Fruit fly (Drosophila melanogaster) whole organism, embryonic: ENCODE data around the gene msd1.

Experiments used
- Asciz ChIP-seq: fragments of 200-800 bp; sonication (Bioruptor generic); optimal IDR thresholded peaks from 2 replicates; lab custom pipeline; 2017; ENCODE audit warnings: missing biosample characterization, mild to moderate bottlenecking, missing genetic modification characterization, missing genetic modification reagents
- CG10979 ChIP-seq: fragments of 200-800 bp; sonication (Bioruptor generic); optimal IDR thresholded peaks from 2 replicates; lab custom pipeline; 2018; ENCODE audit warnings: missing biosample characterization, mild to moderate bottlenecking, missing genetic modification characterization, moderate library complexity
- CG11085 ChIP-seq: fragments of 200-800 bp; sonication (Bioruptor generic); IDR thresholded peaks from 2 replicates; pipeline ENCODE4 v1.3.6; 2022; ENCODE audit warnings: missing biosample characterization, missing genetic modification characterization
- CG12769 ChIP-seq: fragments of 200-800 bp; sonication (Bioruptor generic); optimal IDR thresholded peaks from 2 replicates; lab custom pipeline; 2019; ENCODE audit warnings: missing biosample characterization, mild to moderate bottlenecking, missing genetic modification characterization, moderate library complexity
- CG13296 ChIP-seq: fragments of 200-800 bp; sonication (Bioruptor generic); optimal IDR thresholded peaks from 3 replicates; lab custom pipeline; 2018; ENCODE audit warnings: missing biosample characterization, mild to moderate bottlenecking, missing genetic modification characterization
- CG15479 ChIP-seq: fragments of 200-800 bp; sonication (Bioruptor generic); optimal IDR thresholded peaks from 3 replicates; lab custom pipeline; 2019; ENCODE audit warnings: missing biosample characterization, mild to moderate bottlenecking, missing genetic modification characterization, moderate library complexity
- CG17359 ChIP-seq: fragments of 200-800 bp; sonication (Bioruptor generic); optimal IDR thresholded peaks from 3 replicates; lab custom pipeline; 2018; ENCODE audit warnings: missing biosample characterization, mild to moderate bottlenecking, missing genetic modification characterization, moderate library complexity
- CG17802 ChIP-seq: fragments of 200-800 bp; sonication (Bioruptor generic); optimal IDR thresholded peaks from 2 replicates; lab custom pipeline; 2018; ENCODE audit warnings: missing biosample characterization, mild to moderate bottlenecking, missing genetic modification characterization, moderate library complexity
- CG18764 ChIP-seq: fragments of 200-800 bp; sonication (Bioruptor generic); optimal IDR thresholded peaks from 3 replicates; lab custom pipeline; 2016; ENCODE audit warnings: missing biosample characterization, missing genetic modification characterization
- CG2712 ChIP-seq: fragments of 200-800 bp; optimal IDR thresholded peaks from 3 replicates; lab custom pipeline; 2019; ENCODE audit warnings: missing biosample characterization, mild to moderate bottlenecking, missing genetic modification characterization, moderate library complexity
- CG3407 ChIP-seq: fragments of 200-800 bp; sonication (Bioruptor generic); optimal IDR thresholded peaks from 2 replicates; lab custom pipeline; 2018; ENCODE audit warnings: missing biosample characterization, mild to moderate bottlenecking, missing genetic modification characterization
- CG4328 ChIP-seq: fragments of 200-800 bp; sonication (Bioruptor generic); optimal IDR thresholded peaks from 3 replicates; lab custom pipeline; 2017; ENCODE audit warnings: missing biosample characterization, missing genetic modification reagents, missing genetic modification characterization
- CG4404 ChIP-seq: fragments of 200-800 bp; sonication (Bioruptor generic); IDR thresholded peaks from 2 replicates; pipeline ENCODE4 v1.3.6; 2022; ENCODE audit warnings: missing biosample characterization, missing genetic modification characterization
- CG4707 ChIP-seq: fragments of 200-800 bp; sonication (Bioruptor generic); optimal IDR thresholded peaks from 2 replicates; lab custom pipeline; 2018; ENCODE audit warnings: missing biosample characterization, mild to moderate bottlenecking, missing genetic modification characterization, moderate library complexity
- CG6689 ChIP-seq: fragments of 200-800 bp; sonication (Bioruptor generic); IDR thresholded peaks from 2 replicates; pipeline ENCODE4 v1.3.6; 2022; ENCODE audit warnings: missing biosample characterization, missing genetic modification characterization
- CG6765 ChIP-seq: fragments of 200-800 bp; sonication (Bioruptor generic); optimal IDR thresholded peaks from 3 replicates; lab custom pipeline; 2017; ENCODE audit warnings: missing biosample characterization, mild to moderate bottlenecking, missing genetic modification characterization
- CG7357 ChIP-seq: fragments of 200-800 bp; sonication (Bioruptor generic); IDR thresholded peaks from 3 replicates; pipeline ENCODE4 v1.3.6; 2022; ENCODE audit warnings: missing biosample characterization, missing genetic modification characterization
- CG7987 ChIP-seq: fragments of 200-800 bp; sonication (Bioruptor generic); optimal IDR thresholded peaks from 2 replicates; lab custom pipeline; 2018; ENCODE audit warnings: missing biosample characterization, mild to moderate bottlenecking, missing genetic modification characterization, moderate library complexity
- CG8924 ChIP-seq: fragments of 200-800 bp; optimal IDR thresholded peaks from 3 replicates; lab custom pipeline; 2019; ENCODE audit warnings: missing biosample characterization, mild to moderate bottlenecking, missing genetic modification characterization, moderate library complexity
- CG9797 ChIP-seq: fragments of 200-800 bp; sonication (Bioruptor generic); optimal IDR thresholded peaks from 3 replicates; lab custom pipeline; 2018; ENCODE audit warnings: missing biosample characterization, mild to moderate bottlenecking, missing genetic modification characterization
- CTCF ChIP-seq: fragments of 200-800 bp; sonication (Bioruptor generic); optimal IDR thresholded peaks from 2 replicates; lab custom pipeline; 2017; ENCODE audit warnings: missing biosample characterization, mild to moderate bottlenecking, missing genetic modification characterization, moderate library complexity
- CrebB ChIP-seq: fragments of 200-800 bp; sonication (Bioruptor generic); optimal IDR thresholded peaks from 3 replicates; lab custom pipeline; 2018; ENCODE audit warnings: missing biosample characterization, mild to moderate bottlenecking, missing genetic modification characterization
- Doc3 ChIP-seq: fragments of 200-800 bp; sonication (Bioruptor generic); IDR thresholded peaks from 3 replicates; pipeline ENCODE4 v1.3.6; 2022; ENCODE audit warnings: missing biosample characterization, missing genetic modification characterization; ENCODE audit not compliant: partially characterized antibody
- Ets97D ChIP-seq: fragments of 200-800 bp; sonication (Bioruptor generic); optimal IDR thresholded peaks from 3 replicates; lab custom pipeline; 2016; ENCODE audit warnings: missing biosample characterization, missing genetic modification characterization
- Hand ChIP-seq: fragments of 200-800 bp; sonication (Bioruptor generic); optimal IDR thresholded peaks from 2 replicates; lab custom pipeline; 2017; ENCODE audit warnings: mild to moderate bottlenecking, missing biosample characterization, missing genetic modification reagents, missing genetic modification characterization
- Hey ChIP-seq: fragments of 200-800 bp; sonication (Bioruptor generic); optimal IDR thresholded peaks from 3 replicates; lab custom pipeline; 2018; ENCODE audit warnings: missing biosample characterization, mild to moderate bottlenecking, missing genetic modification characterization
- HmgZ ChIP-seq: fragments of 200-800 bp; sonication (Bioruptor generic); optimal IDR thresholded peaks from 2 replicates; lab custom pipeline; 2018; ENCODE audit warnings: missing biosample characterization, mild to moderate bottlenecking, missing genetic modification characterization
- Hr78 ChIP-seq, 2 experiments: fragments of 200-800 bp in 1 of 2; fragments of >200 bp in 1 of 2; sonication (Bioruptor generic) in 1 of 2; optimal IDR thresholded peaks; 2 replicates each; lab custom pipeline; 2017 to 2019; ENCODE audit warnings: missing biosample characterization in 2 of 2, missing genetic modification characterization in 2 of 2, mild to moderate bottlenecking in 1 of 2, moderate library complexity in 1 of 2
- Myb ChIP-seq: fragments of 200-800 bp; sonication (Bioruptor generic); optimal IDR thresholded peaks from 2 replicates; lab custom pipeline; 2016; ENCODE audit warnings: missing biosample characterization, missing genetic modification characterization
- NfI ChIP-seq: fragments of 200-800 bp; sonication (Bioruptor generic); optimal IDR thresholded peaks from 3 replicates; lab custom pipeline; 2018; ENCODE audit warnings: missing biosample characterization, mild to moderate bottlenecking, missing genetic modification characterization, moderate library complexity
- da ChIP-seq: fragments of 200-800 bp; sonication (Bioruptor generic); optimal IDR thresholded peaks from 2 replicates; lab custom pipeline; 2016; ENCODE audit warnings: missing biosample characterization, missing genetic modification characterization
- dati ChIP-seq: fragments of 200-800 bp; sonication (Bioruptor generic); IDR thresholded peaks from 2 replicates; pipeline ENCODE4 v1.3.6; 2022; ENCODE audit warnings: missing biosample characterization, missing genetic modification characterization
- exex ChIP-seq: fragments of 200-800 bp; sonication (Bioruptor generic); optimal IDR thresholded peaks from 4 replicates; lab custom pipeline; 2018; ENCODE audit warnings: missing biosample characterization, mild to moderate bottlenecking, missing genetic modification characterization, moderate library complexity
- eyg ChIP-seq: fragments of 200-800 bp; sonication (Bioruptor generic); optimal IDR thresholded peaks from 3 replicates; lab custom pipeline; 2016; ENCODE audit warnings: missing biosample characterization, missing genetic modification characterization
- fd3F ChIP-seq: fragments of 200-800 bp; sonication (Bioruptor generic); optimal IDR thresholded peaks from 2 replicates; lab custom pipeline; 2018; ENCODE audit warnings: missing biosample characterization, mild to moderate bottlenecking, missing genetic modification characterization, moderate library complexity
- gcm ChIP-seq: fragments of 200-800 bp; sonication (Bioruptor generic); optimal IDR thresholded peaks from 2 replicates; lab custom pipeline; 2019; ENCODE audit warnings: missing biosample characterization, mild to moderate bottlenecking, missing genetic modification characterization, moderate library complexity
- gsb-n ChIP-seq: fragments of 200-800 bp; sonication (Bioruptor generic); optimal IDR thresholded peaks from 3 replicates; lab custom pipeline; 2018; ENCODE audit warnings: missing biosample characterization, mild to moderate bottlenecking, missing genetic modification characterization
- jing ChIP-seq: fragments of 200-800 bp; sonication (Bioruptor generic); optimal IDR thresholded peaks from 2 replicates; lab custom pipeline; 2018; ENCODE audit warnings: missing biosample characterization, mild to moderate bottlenecking, missing genetic modification characterization
- ken ChIP-seq: fragments of 200-800 bp; sonication (Bioruptor generic); IDR thresholded peaks from 3 replicates; pipeline ENCODE4 v1.3.6; 2022; ENCODE audit warnings: missing biosample characterization, missing genetic modification characterization
- lab ChIP-seq: fragments of 200-800 bp; sonication (Bioruptor generic); optimal IDR thresholded peaks from 3 replicates; lab custom pipeline; 2017; ENCODE audit warnings: missing biosample characterization, missing genetic modification characterization, mild to moderate bottlenecking, moderate library complexity, missing genetic modification reagents
- nom ChIP-seq: fragments of 200-800 bp; sonication (Bioruptor generic); optimal IDR thresholded peaks from 2 replicates; lab custom pipeline; 2017; ENCODE audit warnings: missing biosample characterization, missing genetic modification characterization, mild to moderate bottlenecking, moderate library complexity, missing genetic modification reagents
- oc ChIP-seq: fragments of 200-800 bp; sonication (Bioruptor generic); optimal IDR thresholded peaks from 2 replicates; lab custom pipeline; 2018; ENCODE audit warnings: missing biosample characterization, mild to moderate bottlenecking, missing genetic modification characterization, moderate library complexity
- phol ChIP-seq: fragments of 200-800 bp; sonication (Bioruptor generic); optimal IDR thresholded peaks from 3 replicates; lab custom pipeline; 2018; ENCODE audit warnings: missing biosample characterization, mild to moderate bottlenecking, missing genetic modification characterization, moderate library complexity
- rib ChIP-seq: fragments of 200-800 bp; sonication (Bioruptor generic); IDR thresholded peaks from 2 replicates; pipeline ENCODE4 v1.3.6; 2022; ENCODE audit warnings: missing biosample characterization, missing genetic modification characterization
- run ChIP-seq: fragments of 200-800 bp; sonication (Bioruptor generic); optimal IDR thresholded peaks from 3 replicates; lab custom pipeline; 2018; ENCODE audit warnings: missing biosample characterization, mild to moderate bottlenecking, missing genetic modification characterization
- slbo ChIP-seq: fragments of 200-800 bp; sonication (Bioruptor generic); IDR thresholded peaks from 2 replicates; pipeline ENCODE4 v1.3.6; 2022; ENCODE audit warnings: missing biosample characterization, missing genetic modification characterization
- tin ChIP-seq: fragments of 200-800 bp; sonication (Bioruptor generic); optimal IDR thresholded peaks from 3 replicates; lab custom pipeline; 2016; ENCODE audit warnings: missing biosample characterization, missing genetic modification characterization
- trh ChIP-seq: fragments of 200-800 bp; sonication (Bioruptor generic); optimal IDR thresholded peaks from 2 replicates; lab custom pipeline; 2016; ENCODE audit warnings: missing biosample characterization, missing genetic modification characterization
- vvl ChIP-seq: fragments of 200-800 bp; sonication (Bioruptor generic); IDR thresholded peaks from 2 replicates; pipeline ENCODE4 v1.3.6; 2022; ENCODE audit warnings: missing biosample characterization, missing genetic modification characterization
- yki ChIP-seq: fragments of >200 bp; optimal IDR thresholded peaks from 3 replicates; lab custom pipeline; 2018
- zen2 ChIP-seq: fragments of 200-800 bp; sonication (Bioruptor generic); IDR thresholded peaks from 3 replicates; pipeline ENCODE4 v1.3.6; 2022; ENCODE audit warnings: missing biosample characterization, missing genetic modification characterization; ENCODE audit not compliant: partially characterized antibody

The msd1 gene

DNA sequence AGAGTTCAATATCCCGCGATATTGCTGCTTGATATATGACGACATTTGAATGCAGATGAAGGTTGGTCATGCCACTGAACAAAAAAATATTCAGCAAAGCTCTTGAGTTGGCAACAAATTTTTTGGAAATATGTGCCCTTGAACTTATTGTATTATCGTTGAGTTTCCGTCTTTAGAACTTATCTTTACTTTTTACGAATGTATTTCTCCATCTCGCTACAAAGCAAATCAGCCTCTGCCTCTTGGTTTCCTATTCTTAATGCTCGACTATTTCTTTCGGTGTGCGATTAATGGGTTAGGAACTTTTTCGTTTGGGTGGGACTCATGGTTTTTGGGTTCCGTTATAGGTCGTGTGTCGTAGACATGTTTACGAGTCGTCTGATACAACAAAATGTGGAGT lies 8.4 kb upstream of the msd1 start (continued):
- TF ChIP-seq trh (GFP tag; lab: Kevin White, UChicago) (peak; percentile 24), da (GFP tag; lab: Kevin White, UChicago) (no peak), Hr78 (GFP tag; optimal IDR thresholded peaks at IDR 0.05; lab: Kevin White, UChicago) (peak in 1 of 2 experiments; percentile 85), rib (no peak), fd3F (no peak), Doc3 (GFP tag; lab: Robert Waterston, UW) (no peak), phol (tag; lab: Kevin White, UChicago) (peak; percentile 78), CG11085 (GFP tag; lab: Robert Waterston, UW) (no peak), Hand (GFP tag; lab: Kevin White, UChicago) (peak; percentile 21), CG8924 (tag; lab: Kevin White, UChicago) (peak; percentile 78), CG13296 (GFP tag; lab: Kevin White, UChicago) (peak; percentile 16), CG7987 (GFP tag; lab: Kevin White, UChicago) (no peak), CG18764 (peak; percentile 50), CG17802 (tag; lab: Kevin White, UChicago) (peak; percentile 56), yki (no peak), eyg (GFP tag; lab: Kevin White, UChicago) (peak; percentile 25), gcm (peak; percentile 65), CG9797 (GFP tag; lab: Kevin White, UChicago) (no peak), CG6689 (GFP tag; lab: Robert Waterston, UW) (peak; percentile 72), Ets97D (GFP tag; lab: Kevin White, UChicago) (peak; percentile 14), zen2 (no peak), oc (tag; lab: Kevin White, UChicago) (peak; percentile 77), lab (GFP tag; lab: Kevin White, UChicago) (peak; percentile 34), vvl (GFP tag; lab: Robert Waterston, UW) (peak; percentile 76), CTCF (GFP tag; lab: Kevin White, UChicago) (no peak), ken (GFP tag; lab: Robert Waterston, UW) (peak; percentile 55; the same call in 2 of the 3 replicates), CG12769 (tag; lab: Kevin White, UChicago) (no peak), dati (GFP tag; lab: Robert Waterston, UW) (no peak), CG3407 (GFP tag; lab: Kevin White, UChicago) (peak; percentile 64), CG17359 (peak; percentile 64), nom (GFP tag; lab: Kevin White, UChicago) (no peak), tin (GFP tag; lab: Kevin White, UChicago) (peak; percentile 68), CG10979 (peak; percentile 88), Asciz (GFP tag; lab: Kevin White, UChicago) (peak; percentile 17), CG4707 (GFP tag; lab: Kevin White, UChicago) (peak; percentile 57), Hey (no peak), CG6765 (GFP tag; lab: Kevin White, UChicago) (no peak), gsb-n (tag; lab: Kevin White, UChicago) (peak; percentile 75), exex (tag; lab: Kevin White, UChicago) (no peak), CG2712 (tag; lab: Kevin White, UChicago) (peak; percentile 90), CG4328 (GFP tag; lab: Kevin White, UChicago) (peak; percentile 10), NfI (GFP tag; lab: Kevin White, UChicago) (peak; percentile 68), slbo (peak; percentile 45; the same call in 1 of the 2 replicates), Myb (GFP tag; lab: Kevin White, UChicago) (peak; percentile 29), CG7357 (GFP tag; lab: Robert Waterston, UW) (peak; percentile 42; the same call in 1 of the 3 replicates), CG4404 (GFP tag; lab: Robert Waterston, UW) (no peak), HmgZ (tag; lab: Kevin White, UChicago) (peak; percentile 33), run (tag; lab: Kevin White, UChicago) (no peak), CrebB (tag; lab: Kevin White, UChicago) (no peak), CG15479 (GFP tag; lab: Kevin White, UChicago) (no peak), jing (GFP tag; lab: Kevin White, UChicago) (no peak)
